Comparison of ENCODE assay signal across 4 worm cellular contexts in genomic region chrV:11341913-11342312, ce11.
TF ChIP-seq lines count a peak whose summit lies in the region.

TSS of gene T02E9.5 (plus strand) at chrV:11342233.

TF ChIP-seq in whole organism, L1 larva, 84 proteins besides CTCF, POLR2A, EP300 and RAD21:
- TF ChIP-seq unc-86 (tag; optimal IDR thresholded peaks at IDR 0.05; lab: Kevin White, UChicago) (peak; percentile 31), lsy-2 (tag; optimal IDR thresholded peaks at IDR 0.05; lab: Kevin White, UChicago) (peak in 1 of 2 experiments; percentile 2), ceh-82 (tag; optimal IDR thresholded peaks at IDR 0.05; lab: Kevin White, UChicago) (no peak), lin-14 (GFP tag; optimal IDR thresholded peaks at IDR 0.05; lab: Kevin White, UChicago) (peak; percentile 66), ces-1 (GFP tag; optimal IDR thresholded peaks at IDR 0.05; lab: Kevin White, UChicago) (peak; percentile 8), nhr-90 (tag; optimal IDR thresholded peaks at IDR 0.05; lab: Kevin White, UChicago; ENCODE audit: poor library complexity) (no peak)

TF ChIP-seq in whole organism, L4 larva, 104 proteins besides CTCF, POLR2A, EP300 and RAD21:
- TF ChIP-seq ces-1 (GFP tag; optimal IDR thresholded peaks at IDR 0.05; lab: Kevin White, UChicago): peak; percentile 42
- no peak for TF ChIP-seq nhr-6 (tag; optimal IDR thresholded peaks at IDR 0.05; lab: Kevin White, UChicago)

TF ChIP-seq in whole organism, late embryonic, 69 proteins besides CTCF, POLR2A, EP300 and RAD21:
- no peak for TF ChIP-seq eyg-1 (tag; optimal IDR thresholded peaks at IDR 0.05; lab: Kevin White, UChicago)
- no peak for TF ChIP-seq tbx-7 (tag; optimal IDR thresholded peaks at IDR 0.05; lab: Kevin White, UChicago)
- TF ChIP-seq pag-3 (tag; optimal IDR thresholded peaks at IDR 0.05; lab: Kevin White, UChicago; ENCODE audit: borderline replicate concordance): no peak
- peak; percentile 91 for TF ChIP-seq unc-42 (tag; optimal IDR thresholded peaks at IDR 0.05; lab: Kevin White, UChicago)
- no peak for TF ChIP-seq ref-2 (tag; optimal IDR thresholded peaks at IDR 0.05; lab: Kevin White, UChicago)
- TF ChIP-seq ets-4 (tag; optimal IDR thresholded peaks at IDR 0.05; lab: Kevin White, UChicago): no peak

TF ChIP-seq in whole organism, mixed stage, embryonic, 35 proteins besides CTCF, POLR2A, EP300 and RAD21:
- TF ChIP-seq ces-1 (GFP tag; optimal IDR thresholded peaks at IDR 0.05; lab: Kevin White, UChicago): peak; percentile 94
- TF ChIP-seq mep-1 (tag; optimal IDR thresholded peaks at IDR 0.05; lab: Kevin White, UChicago): no peak

Comparison
In these comparisons a context has a peak if more than half of its experiments do, and no peak if none do; other contexts are left out.
1. Of the 29 proteins assayed by ChIP-seq in both whole organism, L4 larva and whole organism, L1 larva: peak only in whole organism, L4 larva: none; only in whole organism, L1 larva: none; in both: ces-1; in neither: 27; mixed calls (peak in some experiments, not most) for 1.